Fruit fly (Drosophila melanogaster): ENCODE results near the gene CG43658.

- TF ChIP-seq CG17806 (tag; optimal IDR thresholded peaks at IDR 0.05) (peak; percentile 94), EcR (GFP tag; optimal IDR thresholded peaks at IDR 0.05) (no peak), fd96Ca (GFP tag; IDR thresholded peaks at IDR 0.05) (peak; percentile 83; the same call in 2 of the 3 replicates), Snoo (tag; optimal IDR thresholded peaks at IDR 0.05) (peak; percentile 96), CG34367 (tag; optimal IDR thresholded peaks at IDR 0.05) (peak; percentile 93), CG8301 (tag; optimal IDR thresholded peaks at IDR 0.05) (peak; percentile 96), CG8159 (tag; optimal IDR thresholded peaks at IDR 0.05) (peak; percentile 98), CG13204 (GFP tag; optimal IDR thresholded peaks at IDR 0.05) (peak; percentile 78)
These were observed 948 bp upstream of the CG43658 start for dm6 chrX:17561943-17562313.
